Fruit fly (Drosophila melanogaster) whole organism, embryonic: ENCODE data around the gene foi.
A peak's percentile ranks its signal among the peaks of the same experiment; 100 is the strongest.

Experiments
- Atf6 ChIP-seq: fragments of 200-800 bp; sonication (Bioruptor generic); IDR thresholded peaks from 2 replicates; pipeline ENCODE4 v1.3.6; 2022; ENCODE audit warnings: missing biosample characterization, missing genetic modification characterization
- Bdp1 ChIP-seq: fragments of 200-800 bp; sonication (Bioruptor generic); optimal IDR thresholded peaks from 3 replicates; lab custom pipeline; 2016; ENCODE audit warnings: missing biosample characterization, missing genetic modification characterization
- CG10366 ChIP-seq: fragments of 200-800 bp; sonication (Bioruptor generic); IDR thresholded peaks from 2 replicates; pipeline ENCODE4 v1.3.6; 2022; ENCODE audit warnings: missing biosample characterization, missing genetic modification characterization
- CG11504 ChIP-seq: fragments of 200-800 bp; sonication (Bioruptor generic); optimal IDR thresholded peaks from 3 replicates; lab custom pipeline; 2019; ENCODE audit warnings: missing biosample characterization, mild to moderate bottlenecking, missing genetic modification characterization, moderate library complexity
- CG11695 ChIP-seq: fragments of 200-800 bp; sonication (Bioruptor generic); IDR thresholded peaks from 3 replicates; pipeline ENCODE4 v1.3.6; 2022; ENCODE audit warnings: missing biosample characterization, missing genetic modification characterization
- CG12769 ChIP-seq: fragments of 200-800 bp; sonication (Bioruptor generic); optimal IDR thresholded peaks from 2 replicates; lab custom pipeline; 2019; ENCODE audit warnings: missing biosample characterization, mild to moderate bottlenecking, missing genetic modification characterization, moderate library complexity
- CG13123 ChIP-seq: fragments of 200-800 bp; sonication (Bioruptor generic); optimal IDR thresholded peaks from 2 replicates; lab custom pipeline; 2016; ENCODE audit warnings: missing biosample characterization, missing genetic modification characterization
- CG13775 ChIP-seq: fragments of 200-800 bp; sonication (Bioruptor generic); optimal IDR thresholded peaks from 3 replicates; lab custom pipeline; 2017; ENCODE audit warnings: missing biosample characterization, mild to moderate bottlenecking, missing genetic modification characterization
- CG14667 ChIP-seq: fragments of 200-800 bp; sonication (Bioruptor generic); IDR thresholded peaks from 2 replicates; pipeline ENCODE4 v1.3.6; 2022; ENCODE audit warnings: missing biosample characterization, missing genetic modification characterization
- CG15269 ChIP-seq: fragments of 200-800 bp; sonication (Bioruptor generic); optimal IDR thresholded peaks from 2 replicates; lab custom pipeline; 2018; ENCODE audit warnings: missing biosample characterization, mild to moderate bottlenecking, missing genetic modification characterization, moderate library complexity
- CG16779 ChIP-seq: fragments of 200-800 bp; sonication (Bioruptor generic); IDR thresholded peaks from 2 replicates; pipeline ENCODE4 v1.3.6; 2022; ENCODE audit warnings: missing biosample characterization, missing genetic modification characterization
- CG32767 ChIP-seq: fragments of 200-800 bp; sonication (Bioruptor generic); IDR thresholded peaks from 2 replicates; pipeline ENCODE4 v1.3.6; 2022; ENCODE audit warnings: missing biosample characterization, missing genetic modification characterization
- CG33557 ChIP-seq: fragments of 200-800 bp; sonication (Bioruptor generic); optimal IDR thresholded peaks from 2 replicates; lab custom pipeline; 2019; ENCODE audit warnings: missing biosample characterization, mild to moderate bottlenecking, missing genetic modification characterization, moderate library complexity
- CG4404 ChIP-seq: fragments of 200-800 bp; sonication (Bioruptor generic); IDR thresholded peaks from 2 replicates; pipeline ENCODE4 v1.3.6; 2022; ENCODE audit warnings: missing biosample characterization, missing genetic modification characterization
- CG6854 ChIP-seq: fragments of 200-800 bp; sonication (Bioruptor generic); optimal IDR thresholded peaks from 3 replicates; lab custom pipeline; 2017; ENCODE audit warnings: missing biosample characterization, mild to moderate bottlenecking, missing genetic modification characterization
- CG7372 ChIP-seq: fragments of 200-800 bp; sonication (Bioruptor generic); IDR thresholded peaks from 2 replicates; pipeline ENCODE4 v1.3.6; 2022; ENCODE audit warnings: missing biosample characterization, missing genetic modification characterization
- CG7556 ChIP-seq: fragments of 200-800 bp; sonication (Bioruptor generic); optimal IDR thresholded peaks from 2 replicates; lab custom pipeline; 2017; ENCODE audit warnings: missing biosample characterization, mild to moderate bottlenecking, missing genetic modification characterization
- CG7786 ChIP-seq: fragments of 200-800 bp; sonication (Bioruptor generic); optimal IDR thresholded peaks from 2 replicates; lab custom pipeline; 2016; ENCODE audit warnings: missing biosample characterization, missing genetic modification characterization
- CG9215 ChIP-seq: fragments of 200-800 bp; sonication (Bioruptor generic); IDR thresholded peaks from 2 replicates; pipeline ENCODE4 v1.3.6; 2022; ENCODE audit warnings: missing biosample characterization, missing genetic modification characterization
- CG9876 ChIP-seq: fragments of 200-800 bp; sonication (Bioruptor generic); optimal IDR thresholded peaks from 2 replicates; lab custom pipeline; 2016; ENCODE audit warnings: missing biosample characterization, missing genetic modification characterization
- Gsc ChIP-seq: fragments of 200-800 bp; sonication (Bioruptor generic); IDR thresholded peaks from 2 replicates; pipeline ENCODE4 v1.3.6; 2022; ENCODE audit warnings: missing biosample characterization, missing genetic modification characterization
- Hr51 ChIP-seq, 2 experiments: fragments of 200-800 bp; sonication (Bioruptor generic); optimal IDR thresholded peaks; 2 replicates in 1 of 2; 3 replicates in 1 of 2; lab custom pipeline; 2016 to 2018; ENCODE audit warnings: missing biosample characterization in 2 of 2, missing genetic modification characterization in 2 of 2, mild to moderate bottlenecking in 1 of 2, moderate library complexity in 1 of 2
- Kr ChIP-seq: fragments of 200-800 bp; sonication (Bioruptor generic); optimal IDR thresholded peaks from 2 replicates; lab custom pipeline; 2017; ENCODE audit warnings: missing biosample characterization, mild to moderate bottlenecking, missing genetic modification characterization
- MBD-R2 ChIP-seq: fragments of 200-800 bp; sonication (Bioruptor generic); IDR thresholded peaks from 2 replicates; pipeline ENCODE4 v1.3.6; 2022; ENCODE audit warnings: missing biosample characterization, missing genetic modification characterization
- Max ChIP-seq: fragments of 200-800 bp; sonication (Bioruptor generic); optimal IDR thresholded peaks from 2 replicates; lab custom pipeline; 2016; ENCODE audit warnings: missing biosample characterization, mild to moderate bottlenecking, missing genetic modification characterization
- Optix ChIP-seq: fragments of 200-800 bp; sonication (Bioruptor generic); IDR thresholded peaks from 3 replicates; pipeline ENCODE4 v1.3.6; 2022; ENCODE audit warnings: missing biosample characterization, missing genetic modification characterization
- Scr ChIP-seq: fragments of 200-800 bp; sonication (Bioruptor generic); IDR thresholded peaks from 2 replicates; pipeline ENCODE4 v1.3.6; 2022; ENCODE audit warnings: missing biosample characterization, missing genetic modification characterization; ENCODE audit not compliant: partially characterized antibody
- Sin3A ChIP-seq: fragments of >200 bp; optimal IDR thresholded peaks from 2 replicates; lab custom pipeline; 2018
- Six4 ChIP-seq: fragments of 200-800 bp; sonication (Bioruptor generic); optimal IDR thresholded peaks from 2 replicates; lab custom pipeline; 2016; ENCODE audit warnings: missing biosample characterization, missing genetic modification characterization
- ac ChIP-seq: fragments of 200-800 bp; sonication (Bioruptor generic); optimal IDR thresholded peaks from 3 replicates; lab custom pipeline; 2017; ENCODE audit warnings: missing biosample characterization, mild to moderate bottlenecking, missing genetic modification characterization
- ara ChIP-seq: fragments of 200-800 bp; sonication (Bioruptor generic); IDR thresholded peaks from 2 replicates; pipeline ENCODE4 v1.3.6; 2022; ENCODE audit warnings: missing biosample characterization, missing genetic modification characterization
- ase ChIP-seq: fragments of 200-800 bp; sonication (Bioruptor generic); IDR thresholded peaks from 3 replicates; pipeline ENCODE4 v1.3.6; 2022; ENCODE audit warnings: missing biosample characterization, missing genetic modification characterization
- bab2 ChIP-seq: fragments of 200-800 bp; sonication (Bioruptor generic); optimal IDR thresholded peaks from 2 replicates; lab custom pipeline; 2016; ENCODE audit warnings: missing biosample characterization, missing genetic modification characterization
- bbx ChIP-seq: fragments of 200-800 bp; sonication (Bioruptor generic); IDR thresholded peaks from 2 replicates; pipeline ENCODE4 v1.3.6; 2022; ENCODE audit warnings: missing biosample characterization, missing genetic modification characterization; ENCODE audit not compliant: partially characterized antibody
- esg ChIP-seq: fragments of 200-800 bp; sonication (Bioruptor generic); conservative IDR thresholded peaks from 2 replicates; pipeline ENCODE4 v1.3.6; 2022; ENCODE audit warnings: missing biosample characterization, missing genetic modification characterization
- eyg ChIP-seq: fragments of 200-800 bp; sonication (Bioruptor generic); optimal IDR thresholded peaks from 3 replicates; lab custom pipeline; 2016; ENCODE audit warnings: missing biosample characterization, missing genetic modification characterization
- gfzf ChIP-seq: fragments of 200-800 bp; sonication (Bioruptor generic); optimal IDR thresholded peaks from 2 replicates; lab custom pipeline; 2016; ENCODE audit warnings: missing biosample characterization, mild to moderate bottlenecking, missing genetic modification characterization, moderate library complexity
- klu ChIP-seq: fragments of 200-800 bp; sonication (Bioruptor generic); IDR thresholded peaks from 2 replicates; pipeline ENCODE4 v1.3.6; 2022; ENCODE audit warnings: missing biosample characterization, missing genetic modification characterization
- luna ChIP-seq: fragments of 200-800 bp; sonication (Bioruptor generic); optimal IDR thresholded peaks from 2 replicates; lab custom pipeline; 2016; ENCODE audit warnings: missing biosample characterization, missing genetic modification characterization
- nmo ChIP-seq: fragments of 200-800 bp; sonication (Bioruptor generic); optimal IDR thresholded peaks from 2 replicates; lab custom pipeline; 2018; ENCODE audit warnings: missing biosample characterization, mild to moderate bottlenecking, missing genetic modification characterization, moderate library complexity
- org-1 ChIP-seq: fragments of 200-800 bp; sonication (Bioruptor generic); optimal IDR thresholded peaks from 2 replicates; lab custom pipeline; 2017; ENCODE audit warnings: missing biosample characterization, missing genetic modification characterization
- otp ChIP-seq: fragments of 200-800 bp; sonication (Bioruptor generic); IDR thresholded peaks from 3 replicates; pipeline ENCODE4, ENCODE4 v1.3.6; 2022; ENCODE audit warnings: missing biosample characterization, missing genetic modification characterization
- pfk ChIP-seq: fragments of 200-800 bp; sonication (Bioruptor generic); optimal IDR thresholded peaks from 2 replicates; lab custom pipeline; 2018; ENCODE audit warnings: missing biosample characterization, mild to moderate bottlenecking, missing genetic modification characterization, moderate library complexity
- salm ChIP-seq: fragments of 200-800 bp; sonication (Bioruptor generic); optimal IDR thresholded peaks from 2 replicates; lab custom pipeline; 2018; ENCODE audit warnings: missing biosample characterization, mild to moderate bottlenecking, missing genetic modification characterization
- scrt ChIP-seq: fragments of 200-800 bp; sonication (Bioruptor generic); optimal IDR thresholded peaks from 2 replicates; lab custom pipeline; 2018; ENCODE audit warnings: missing biosample characterization, mild to moderate bottlenecking, missing genetic modification characterization, moderate library complexity
- seq ChIP-seq: fragments of 200-800 bp; sonication (Bioruptor generic); IDR thresholded peaks from 2 replicates; pipeline ENCODE4 v1.3.6; 2022; ENCODE audit warnings: missing biosample characterization, missing genetic modification characterization
- shn ChIP-seq: fragments of 200-800 bp; sonication (Bioruptor generic); optimal IDR thresholded peaks from 3 replicates; lab custom pipeline; 2016; ENCODE audit warnings: missing biosample characterization, missing genetic modification characterization
- sug ChIP-seq: fragments of 200-800 bp; optimal IDR thresholded peaks from 2 replicates; lab custom pipeline; 2019; ENCODE audit warnings: missing biosample characterization, mild to moderate bottlenecking, missing genetic modification characterization, moderate library complexity
- tgo ChIP-seq: fragments of 200-800 bp; sonication (Bioruptor generic); IDR thresholded peaks from 3 replicates; pipeline ENCODE4 v1.3.6; 2022; ENCODE audit warnings: missing biosample characterization, missing genetic modification characterization
- twi ChIP-seq: fragments of 200-800 bp; optimal IDR thresholded peaks from 2 replicates; lab custom pipeline; 2019; ENCODE audit warnings: missing biosample characterization, mild to moderate bottlenecking, missing genetic modification characterization, moderate library complexity
- wdn ChIP-seq: fragments of 200-800 bp; sonication (Bioruptor generic); IDR thresholded peaks from 2 replicates; pipeline ENCODE4 v1.3.6; 2022; ENCODE audit warnings: missing biosample characterization, missing genetic modification characterization
- z ChIP-seq: fragments of 200-800 bp; sonication (Bioruptor generic); IDR thresholded peaks from 3 replicates; pipeline ENCODE4 v1.3.6; 2022; ENCODE audit warnings: missing biosample characterization, missing genetic modification characterization

Gene foi

DNA sequence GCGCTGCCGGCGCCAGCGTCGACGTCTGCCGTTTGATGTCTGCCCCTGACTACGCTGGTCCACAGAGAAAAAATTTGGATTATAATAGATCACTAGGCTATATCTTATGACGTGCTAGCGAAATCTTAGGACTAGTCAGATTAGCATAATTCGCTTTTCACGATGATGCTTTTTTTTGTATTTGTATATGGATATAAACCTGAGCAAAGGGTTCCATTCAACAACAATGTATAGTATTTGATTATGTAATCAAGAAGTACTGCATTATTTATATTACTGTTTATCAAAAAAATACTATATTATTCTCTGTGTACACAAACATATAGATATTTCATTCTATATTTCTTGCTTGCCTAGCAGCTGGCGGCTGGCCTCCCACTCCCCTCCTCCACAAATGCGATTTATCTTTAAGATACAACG lies 22.1 kb downstream of the foi start (continued):
- TF ChIP-seq Hr51 (GFP tag; optimal IDR thresholded peaks at IDR 0.05; lab: Kevin White, UChicago) (peak; percentile 71 to 91), Sin3A (lab: Kevin White, UChicago) (no peak), gfzf (GFP tag; lab: Kevin White, UChicago) (no peak), CG11504 (tag; lab: Kevin White, UChicago) (peak; percentile 85), CG15269 (tag; lab: Kevin White, UChicago) (peak; percentile 94), CG32767 (peak; percentile 79), scrt (GFP tag; lab: Kevin White, UChicago) (peak; percentile 79), MBD-R2 (GFP tag; lab: Robert Waterston, UW) (peak; percentile 64; the same call in 1 of the 2 replicates), tgo (peak; percentile 81), bab2 (GFP tag; lab: Kevin White, UChicago) (peak; percentile 73), ac (GFP tag; lab: Kevin White, UChicago) (peak; percentile 58), CG10366 (GFP tag; lab: Robert Waterston, UW) (peak; percentile 63), Kr (GFP tag; lab: Kevin White, UChicago) (no peak), CG7786 (GFP tag; lab: Kevin White, UChicago) (peak; percentile 78), sug (tag; lab: Kevin White, UChicago) (peak; percentile 81), nmo (peak; percentile 90), CG9215 (GFP tag; lab: Robert Waterston, UW) (peak; percentile 83), Bdp1 (GFP tag; lab: Kevin White, UChicago) (peak; percentile 65), eyg (GFP tag; lab: Kevin White, UChicago) (peak; percentile 58), org-1 (peak; percentile 79), Scr (GFP tag; lab: Robert Waterston, UW) (no peak), CG14667 (GFP tag; lab: Robert Waterston, UW) (peak; percentile 71; the same call in 1 of the 2 replicates), Optix (GFP tag; lab: Robert Waterston, UW) (peak; percentile 46; the same call in 1 of the 3 replicates), esg (GFP tag; lab: Robert Waterston, UW) (peak; percentile 82), Gsc (GFP tag; lab: Robert Waterston, UW) (no peak), salm (tag; lab: Kevin White, UChicago) (peak; percentile 76), Six4 (peak; percentile 53), CG33557 (GFP tag; lab: Kevin White, UChicago) (peak; percentile 39), bbx (GFP tag; lab: Robert Waterston, UW) (no peak), seq (GFP tag; lab: Robert Waterston, UW) (peak; percentile 83), twi (tag; lab: Kevin White, UChicago) (peak; percentile 60), shn (GFP tag; lab: Kevin White, UChicago) (peak; percentile 72), klu (GFP tag; lab: Robert Waterston, UW) (peak; percentile 79), Max (GFP tag; lab: Kevin White, UChicago) (peak; percentile 51), CG7556 (peak; percentile 93), CG6854 (GFP tag; lab: Kevin White, UChicago) (peak; percentile 83), otp (GFP tag; lab: Robert Waterston, UW) (peak; percentile 80; the same call in 2 of the 3 replicates), CG7372 (GFP tag; lab: Robert Waterston, UW) (peak; percentile 90), CG11695 (GFP tag; lab: Robert Waterston, UW) (peak; percentile 89), Atf6 (GFP tag; lab: Robert Waterston, UW) (peak; percentile 90), ase (GFP tag; lab: Robert Waterston, UW) (peak; percentile 74), CG12769 (tag; lab: Kevin White, UChicago) (peak; percentile 85), CG4404 (GFP tag; lab: Robert Waterston, UW) (peak; percentile 68), CG13775 (GFP tag; lab: Kevin White, UChicago) (peak; percentile 81), z (GFP tag; lab: Robert Waterston, UW) (no peak), pfk (GFP tag; lab: Kevin White, UChicago) (no peak), CG13123 (GFP tag; lab: Kevin White, UChicago) (peak; percentile 73), CG9876 (peak; percentile 41), luna (GFP tag; lab: Kevin White, UChicago) (peak; percentile 46), ara (GFP tag; lab: Robert Waterston, UW) (peak; percentile 68), wdn (GFP tag; lab: Robert Waterston, UW) (peak; percentile 80), CG16779 (0 out of 2 replicates have a peak, but pooled peaks have one; percentile 60)
